Worm (Caenorhabditis elegans): Measurements from ENCODE around the gene Y42A5A.3.

ce11 chrV:11104408-11104807 lies 8.6 kb upstream of the Y42A5A.3 start:
- TF ChIP-seq fkh-10 (GFP tag; optimal IDR thresholded peaks at IDR 0.05) = no peak
- TF ChIP-seq ama-1 (optimal IDR thresholded peaks at IDR 0.05) = no peak
- TF ChIP-seq aly-2 (tag; optimal IDR thresholded peaks at IDR 0.05) = no peak
- no peak for TF ChIP-seq daf-19 (GFP tag; conservative IDR thresholded peaks at IDR 0.05)
- TF ChIP-seq lin-39 (tag; optimal IDR thresholded peaks at IDR 0.05) = no peak
- TF ChIP-seq nhr-10 (tag; optimal IDR thresholded peaks at IDR 0.05) = no peak
- no peak for TF ChIP-seq mdt-29 (GFP tag; IDR thresholded peaks at IDR 0.05)
- TF ChIP-seq lin-13 (GFP tag; optimal IDR thresholded peaks at IDR 0.05) = no peak
- no peak for TF ChIP-seq ceh-82 (tag; optimal IDR thresholded peaks at IDR 0.05)
- TF ChIP-seq ZK546.5 (tag; optimal IDR thresholded peaks at IDR 0.05) = no peak
- no peak for TF ChIP-seq ces-1 (GFP tag; optimal IDR thresholded peaks at IDR 0.05)
- TF ChIP-seq unc-39 (tag; optimal IDR thresholded peaks at IDR 0.05) = no peak

All from whole organism, L4 larva.